Fruit fly (Drosophila melanogaster): ENCODE results near the gene CG46304.

DNA sequence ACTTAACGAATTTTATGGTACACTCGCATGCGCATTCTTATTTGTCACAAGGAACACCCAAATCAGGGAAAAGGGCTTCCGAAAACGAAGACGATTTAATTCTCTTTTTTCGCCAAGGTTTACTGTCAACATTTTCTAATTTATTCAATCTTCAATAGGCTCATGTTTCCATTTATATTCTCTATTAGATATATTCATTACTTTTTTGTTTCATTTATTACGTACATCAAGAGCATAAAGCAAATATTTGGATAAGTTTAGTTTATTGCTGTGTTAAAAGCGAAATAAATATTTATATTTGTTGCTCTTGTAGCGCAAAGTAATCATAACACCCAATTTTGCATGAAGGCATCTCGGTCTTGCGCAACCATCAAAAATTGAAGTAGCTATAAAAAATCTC is 45.1 kb upstream of the CG46304 start:
- TF ChIP-seq gl (tag; optimal IDR thresholded peaks at IDR 0.05) (no peak), CG34367 (tag; optimal IDR thresholded peaks at IDR 0.05) (no peak), CG13204 (GFP tag; optimal IDR thresholded peaks at IDR 0.05) (no peak), D1 (tag; optimal IDR thresholded peaks at IDR 0.05) (no peak), CG4496 (GFP tag; IDR thresholded peaks at IDR 0.05) (no peak), Pif1B (GFP tag; optimal IDR thresholded peaks at IDR 0.05) (no peak), EcR (GFP tag; optimal IDR thresholded peaks at IDR 0.05) (no peak), CG8301 (tag; optimal IDR thresholded peaks at IDR 0.05) (no peak), Pif1A (GFP tag; optimal IDR thresholded peaks at IDR 0.05) (no peak), CG12605 (GFP tag; IDR thresholded peaks at IDR 0.05) (no peak)
